Fruit fly (Drosophila melanogaster) whole organism, embryonic: Measurements from ENCODE around the gene CG32573.

ENCODE experiments used
- CG1647 ChIP-seq: fragments of 200-800 bp; sonication (Bioruptor generic); optimal IDR thresholded peaks from 3 replicates; lab custom pipeline; 2016; ENCODE audit warnings: missing biosample characterization, missing genetic modification characterization
- CG3838 ChIP-seq: fragments of 200-800 bp; sonication (Bioruptor generic); optimal IDR thresholded peaks from 3 replicates; lab custom pipeline; 2016; ENCODE audit warnings: missing biosample characterization, missing genetic modification characterization
- dati ChIP-seq: fragments of 200-800 bp; sonication (Bioruptor generic); IDR thresholded peaks from 2 replicates; pipeline ENCODE4 v1.3.6; 2022; ENCODE audit warnings: missing biosample characterization, missing genetic modification characterization
- seq ChIP-seq: fragments of 200-800 bp; sonication (Bioruptor generic); IDR thresholded peaks from 2 replicates; pipeline ENCODE4 v1.3.6; 2022; ENCODE audit warnings: missing biosample characterization, missing genetic modification characterization

DNA sequence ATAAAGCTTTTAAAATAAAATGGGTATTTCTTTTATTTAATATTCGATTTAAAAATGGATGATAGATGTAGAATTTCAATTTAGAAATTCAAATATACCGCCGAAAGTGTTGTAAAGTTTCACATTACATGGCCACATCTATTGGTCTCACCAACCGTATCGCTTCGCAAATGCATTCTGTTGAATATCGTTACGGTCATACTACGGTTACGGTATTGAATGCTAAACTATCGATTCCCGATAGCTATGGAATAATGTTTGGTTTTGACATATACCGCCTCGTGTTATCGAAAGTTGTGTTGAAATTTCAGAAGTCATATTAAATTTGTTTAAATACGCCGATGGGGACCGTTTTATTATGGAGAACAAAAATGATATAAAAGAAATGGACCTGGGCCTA lies at the start of gene CG32573, which contains the start of gene CG42512:
- TF ChIP-seq dati (no peak), seq (GFP tag; lab: Robert Waterston, UW) (no peak), CG3838 (GFP tag; lab: Kevin White, UChicago) (no peak), CG1647 (peak; percentile 11)
